Worm (Caenorhabditis elegans): ENCODE data around the gene W02D7.11.

Gene W02D7.11

DNA sequence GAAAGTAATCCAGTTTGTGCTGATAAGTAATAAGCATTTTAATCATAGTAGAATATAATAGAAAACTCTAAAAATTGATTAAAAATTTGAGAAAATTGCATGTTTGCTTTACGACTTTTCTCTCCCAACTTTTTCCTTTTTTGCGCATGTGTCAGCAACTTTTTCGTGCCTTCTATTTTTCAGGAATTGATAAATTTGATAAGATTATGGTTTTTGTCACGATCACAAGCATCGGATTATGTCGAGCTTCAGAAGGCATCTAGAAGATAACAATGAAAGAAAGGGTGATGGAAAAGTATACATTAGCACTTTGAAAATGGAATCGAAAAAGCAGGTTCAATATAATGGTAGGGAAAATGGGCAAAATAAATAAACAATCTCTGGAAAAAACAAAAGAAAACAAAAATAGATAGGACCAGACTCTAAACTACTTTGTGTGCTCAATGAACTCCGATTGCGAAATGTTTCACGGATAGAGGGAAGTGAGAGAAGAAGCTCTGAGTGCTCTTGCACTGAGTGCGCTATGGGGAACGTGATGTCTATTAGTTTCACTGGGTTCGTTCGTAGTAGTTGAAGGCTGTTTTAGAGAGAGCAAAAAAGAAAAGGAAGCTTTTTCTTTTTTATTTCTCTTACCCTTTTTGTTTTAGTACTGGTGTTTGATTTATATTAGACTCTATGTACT lies 16.0 kb downstream of the W02D7.11 start:
- TF ChIP-seq sea-1 (GFP tag; conservative IDR thresholded peaks at IDR 0.05) (no peak), ama-1 (optimal IDR thresholded peaks at IDR 0.05) (no peak), hnd-1 (tag; optimal IDR thresholded peaks at IDR 0.05) (no peak), tbx-11 (GFP tag; IDR thresholded peaks at IDR 0.05) (no peak), B0310.2 (tag; optimal IDR thresholded peaks at IDR 0.05) (no peak), tbx-37 (GFP tag; conservative IDR thresholded peaks at IDR 0.05) (no peak), flt-1 (GFP tag; IDR thresholded peaks at IDR 0.05) (no peak)

DNA sequence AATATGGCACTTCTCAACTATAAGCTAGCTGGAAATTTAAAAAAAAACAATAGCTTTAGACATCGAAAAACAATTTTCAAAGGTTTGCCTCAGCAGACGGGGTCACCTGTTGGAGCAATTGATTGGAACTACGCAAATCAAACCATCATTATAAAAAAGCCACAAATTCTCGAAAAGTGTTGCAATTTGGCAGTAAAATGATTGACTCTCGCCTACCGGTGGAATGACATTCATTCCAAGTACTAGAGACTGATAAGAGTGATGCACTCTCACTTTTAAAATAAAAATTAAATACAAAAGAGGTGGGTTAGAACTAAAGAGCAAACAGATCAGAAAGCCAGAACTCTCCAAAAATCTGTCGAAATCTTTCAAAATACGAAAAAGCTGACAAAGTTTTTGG lies 18.9 kb downstream of the W02D7.11 start:
- TF ChIP-seq aly-1 (tag; optimal IDR thresholded peaks at IDR 0.05) (no peak), hmbx-1 (tag; optimal IDR thresholded peaks at IDR 0.05) (no peak), sea-1 (GFP tag; conservative IDR thresholded peaks at IDR 0.05) (no peak), B0310.2 (tag; optimal IDR thresholded peaks at IDR 0.05) (no peak), tra-4 (tag; optimal IDR thresholded peaks at IDR 0.05) (no peak), flt-1 (GFP tag; IDR thresholded peaks at IDR 0.05) (no peak), F13C5.2 (tag; optimal IDR thresholded peaks at IDR 0.05) (no peak), ets-7 (tag; optimal IDR thresholded peaks at IDR 0.05) (no peak), ceh-13 (GFP tag; optimal IDR thresholded peaks at IDR 0.05) (no peak), hnd-1 (tag; optimal IDR thresholded peaks at IDR 0.05) (no peak)

- TF ChIP-seq ceh-36 (tag; optimal IDR thresholded peaks at IDR 0.05) = no peak
- no peak for TF ChIP-seq ets-7 (tag; optimal IDR thresholded peaks at IDR 0.05)
- TF ChIP-seq tra-4 (tag; optimal IDR thresholded peaks at IDR 0.05) = no peak
- no peak for TF ChIP-seq scrt-1 (GFP tag; IDR thresholded peaks at IDR 0.05)
- TF ChIP-seq F13C5.2 (tag; optimal IDR thresholded peaks at IDR 0.05) = no peak
- TF ChIP-seq ceh-13 (GFP tag; optimal IDR thresholded peaks at IDR 0.05) = no peak
These were observed 19.5 kb downstream of the W02D7.11 start, which contains the start of gene slc-17.5 for ce11 chrV:8284800-8285199. Gene slc-17.5 (minus strand): TSS chrV:8284900.

DNA sequence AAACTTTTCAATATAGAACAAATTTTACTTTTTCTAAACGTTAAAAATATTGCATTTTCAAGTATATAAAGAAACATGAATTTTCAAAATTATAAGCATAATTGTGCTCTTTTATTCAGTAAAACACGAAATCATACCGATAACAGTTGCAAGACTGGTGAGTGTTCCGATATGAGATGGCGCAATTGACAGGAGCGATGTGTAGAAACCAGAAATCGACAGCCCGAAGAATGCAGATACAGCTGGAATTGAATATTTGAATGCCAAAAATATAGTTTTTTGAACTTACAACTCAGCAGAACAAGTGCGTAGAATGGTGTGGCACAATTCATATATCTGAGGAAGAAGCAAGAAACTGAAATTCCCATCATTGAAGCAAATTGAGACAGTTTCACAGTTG lies 21.4 kb downstream of the W02D7.11 start:
- no peak for TF ChIP-seq F13C5.2 (tag; optimal IDR thresholded peaks at IDR 0.05)
- no peak for TF ChIP-seq pes-1 (GFP tag; IDR thresholded peaks at IDR 0.05)
- no peak for TF ChIP-seq tbx-37 (GFP tag; conservative IDR thresholded peaks at IDR 0.05)
- TF ChIP-seq flt-1 (GFP tag; IDR thresholded peaks at IDR 0.05) = no peak
- no peak for TF ChIP-seq scrt-1 (GFP tag; IDR thresholded peaks at IDR 0.05)
- TF ChIP-seq sea-1 (GFP tag; conservative IDR thresholded peaks at IDR 0.05) = no peak
- TF ChIP-seq ets-7 (tag; optimal IDR thresholded peaks at IDR 0.05) = no peak
- TF ChIP-seq hnd-1 (tag; optimal IDR thresholded peaks at IDR 0.05) = no peak
- TF ChIP-seq tra-4 (tag; optimal IDR thresholded peaks at IDR 0.05) = no peak
- TF ChIP-seq ceh-13 (GFP tag; optimal IDR thresholded peaks at IDR 0.05) = no peak
- TF ChIP-seq ceh-36 (tag; optimal IDR thresholded peaks at IDR 0.05) = no peak
- no peak for TF ChIP-seq hmg-4 (GFP tag; optimal IDR thresholded peaks at IDR 0.05)
- TF ChIP-seq B0310.2 (tag; optimal IDR thresholded peaks at IDR 0.05) = no peak
- no peak for TF ChIP-seq hmbx-1 (tag; optimal IDR thresholded peaks at IDR 0.05)
- TF ChIP-seq aly-1 (tag; optimal IDR thresholded peaks at IDR 0.05) = no peak
- TF ChIP-seq ama-1 (optimal IDR thresholded peaks at IDR 0.05) = no peak

- no peak for TF ChIP-seq tra-4 (tag; optimal IDR thresholded peaks at IDR 0.05)
- TF ChIP-seq B0310.2 (tag; optimal IDR thresholded peaks at IDR 0.05) = no peak
- TF ChIP-seq tbx-11 (GFP tag; IDR thresholded peaks at IDR 0.05) = no peak
- no peak for TF ChIP-seq sea-1 (GFP tag; conservative IDR thresholded peaks at IDR 0.05)
These were observed 22.7 kb downstream of the W02D7.11 start for ce11 chrV:8281646-8282045.

DNA sequence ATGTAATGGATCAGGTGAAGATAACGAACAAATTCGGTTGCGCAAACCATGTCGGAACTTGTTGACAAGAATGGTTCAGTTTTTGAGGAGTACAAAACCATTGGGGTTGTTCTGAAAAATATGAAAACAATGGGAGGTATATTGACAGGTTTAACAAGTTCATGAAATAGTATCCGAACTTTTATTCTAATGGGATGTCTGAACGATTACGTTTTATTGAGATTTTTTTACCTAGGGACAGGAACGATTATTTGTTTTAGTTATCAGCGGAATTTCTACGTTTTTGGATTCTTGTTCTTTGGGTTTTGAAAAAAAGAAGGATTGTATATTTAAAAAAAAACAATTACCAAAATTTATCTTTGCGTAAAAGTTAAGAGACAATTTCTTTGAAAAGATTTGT lies 23.5 kb downstream of the W02D7.11 start, which contains the start of gene str-135:
TSS of gene str-135 (minus strand) at position 101 of the 400 bp plus-strand sequence.
- TF ChIP-seq ets-7 (tag; optimal IDR thresholded peaks at IDR 0.05) = no peak
- TF ChIP-seq scrt-1 (GFP tag; IDR thresholded peaks at IDR 0.05) = no peak
- no peak for TF ChIP-seq aly-1 (tag; optimal IDR thresholded peaks at IDR 0.05)

- TF ChIP-seq ets-7 (tag; optimal IDR thresholded peaks at IDR 0.05) = no peak
- no peak for TF ChIP-seq F13C5.2 (tag; optimal IDR thresholded peaks at IDR 0.05)
- no peak for TF ChIP-seq hmbx-1 (tag; optimal IDR thresholded peaks at IDR 0.05)
- TF ChIP-seq ceh-13 (GFP tag; optimal IDR thresholded peaks at IDR 0.05) = no peak
- TF ChIP-seq tbx-11 (GFP tag; IDR thresholded peaks at IDR 0.05) = no peak
- no peak for TF ChIP-seq B0310.2 (tag; optimal IDR thresholded peaks at IDR 0.05)
- TF ChIP-seq ceh-36 (tag; optimal IDR thresholded peaks at IDR 0.05) = no peak
- TF ChIP-seq ama-1 (optimal IDR thresholded peaks at IDR 0.05) = no peak
- TF ChIP-seq tra-4 (tag; optimal IDR thresholded peaks at IDR 0.05) = no peak
- no peak for TF ChIP-seq pes-1 (GFP tag; IDR thresholded peaks at IDR 0.05)
- no peak for TF ChIP-seq tbx-37 (GFP tag; conservative IDR thresholded peaks at IDR 0.05)
- no peak for TF ChIP-seq scrt-1 (GFP tag; IDR thresholded peaks at IDR 0.05)
- TF ChIP-seq flt-1 (GFP tag; IDR thresholded peaks at IDR 0.05) = no peak
- TF ChIP-seq aly-1 (tag; optimal IDR thresholded peaks at IDR 0.05) = no peak
- TF ChIP-seq sea-1 (GFP tag; conservative IDR thresholded peaks at IDR 0.05) = no peak
- no peak for TF ChIP-seq hnd-1 (tag; optimal IDR thresholded peaks at IDR 0.05)
- TF ChIP-seq hmg-4 (GFP tag; optimal IDR thresholded peaks at IDR 0.05) = no peak
These were observed 25.5 kb downstream of the W02D7.11 start, which contains the start of gene str-136 for ce11 chrV:8278830-8279229. Gene str-136 (minus strand): TSS chrV:8278930.

ce11 chrV:8271995-8272394 lies 32.3 kb downstream of the W02D7.11 start, which contains the start of gene asp-5:
Gene asp-5 (plus strand): TSS chrV:8272385.
- TF ChIP-seq hmg-4 (GFP tag; optimal IDR thresholded peaks at IDR 0.05) (no peak), tra-4 (tag; optimal IDR thresholded peaks at IDR 0.05) (no peak), aly-1 (tag; optimal IDR thresholded peaks at IDR 0.05) (no peak), sea-1 (GFP tag; conservative IDR thresholded peaks at IDR 0.05) (no peak), hmbx-1 (tag; optimal IDR thresholded peaks at IDR 0.05) (no peak), ets-7 (tag; optimal IDR thresholded peaks at IDR 0.05) (no peak), F13C5.2 (tag; optimal IDR thresholded peaks at IDR 0.05) (no peak)
